Worm (Caenorhabditis elegans) whole organism, L4 larva: ENCODE data around the gene Y73F4A.3.

ENCODE experiments used
- Y75B8A.6 ChIP-seq: fragments of 200-800 bp; sonication (Bioruptor generic); IDR thresholded peaks from 2 replicates; pipeline ENCODE4 v1.3.6; 2022; ENCODE audit warnings: missing genetic modification reagents, missing genetic modification characterization, missing compliant biosample characterization
- attf-4 ChIP-seq: sonication (generic microtip); optimal IDR thresholded peaks from 3 replicates; lab custom pipeline; 2017; ENCODE audit warnings: missing biosample characterization, missing genetic modification characterization
- nhr-10 ChIP-seq: fragments of 150-350 bp; optimal IDR thresholded peaks from 2 replicates; lab custom pipeline; 2014; ENCODE audit warnings: missing biosample characterization, missing genetic modification characterization

ce11 chrIV:9080201-9080600, 39.9 kb upstream of the Y73F4A.3 start:
- TF ChIP-seq attf-4 (tag; lab: Kevin White, UChicago), result no peak
- TF ChIP-seq Y75B8A.6 (GFP tag; lab: Robert Waterston, UW), result no peak
- no peak for TF ChIP-seq nhr-10
